Worm (Caenorhabditis elegans) whole organism, early embryonic: Measurements from ENCODE around the gene aqp-8.

Source experiments
- B0310.2 ChIP-seq: sonication (generic microtip); optimal IDR thresholded peaks from 2 replicates; lab custom pipeline; 2016; ENCODE audit warnings: mild to moderate bottlenecking, missing genetic modification characterization, missing compliant biosample characterization
- F13C5.2 ChIP-seq: sonication (generic microtip); optimal IDR thresholded peaks from 2 replicates; lab custom pipeline; 2017; ENCODE audit warnings: mild to moderate bottlenecking, missing genetic modification characterization, inconsistent platforms, missing compliant biosample characterization
- aly-1 ChIP-seq: sonication (generic microtip); optimal IDR thresholded peaks from 2 replicates; lab custom pipeline; 2016; ENCODE audit warnings: missing genetic modification characterization, missing compliant biosample characterization
- ama-1 ChIP-seq: fragments of 150-350 bp; optimal IDR thresholded peaks from 2 replicates; lab custom pipeline; 2014
- ceh-13 ChIP-seq: fragments of 200-800 bp; sonication (Bioruptor generic); optimal IDR thresholded peaks from 2 replicates; lab custom pipeline; 2018; ENCODE audit warnings: mild to moderate bottlenecking, missing genetic modification characterization, missing compliant biosample characterization
- ceh-36 ChIP-seq: sonication (generic microtip); optimal IDR thresholded peaks from 2 replicates; lab custom pipeline; 2016; ENCODE audit warnings: missing genetic modification characterization, inconsistent platforms, missing compliant biosample characterization
- ets-7 ChIP-seq: sonication (generic microtip); optimal IDR thresholded peaks from 2 replicates; lab custom pipeline; 2016; ENCODE audit warnings: missing genotype, missing genetic modification characterization, missing compliant biosample characterization
- flt-1 ChIP-seq: fragments of 200-800 bp; sonication (Bioruptor generic); IDR thresholded peaks from 2 replicates; pipeline ENCODE4 v1.3.6; 2022; ENCODE audit warnings: missing genetic modification characterization, missing compliant biosample characterization
- hmbx-1 ChIP-seq: sonication (generic microtip); optimal IDR thresholded peaks from 2 replicates; lab custom pipeline; 2016; ENCODE audit warnings: mild to moderate bottlenecking, missing genetic modification characterization, missing compliant biosample characterization
- hmg-4 ChIP-seq: fragments of 200-800 bp; sonication (Bioruptor generic); optimal IDR thresholded peaks from 2 replicates; lab custom pipeline; 2018; ENCODE audit warnings: mild to moderate bottlenecking, missing genetic modification characterization, missing compliant biosample characterization
- hnd-1 ChIP-seq: sonication (generic microtip); optimal IDR thresholded peaks from 2 replicates; lab custom pipeline; 2016; ENCODE audit warnings: missing genetic modification characterization, missing compliant biosample characterization
- pes-1 ChIP-seq: fragments of 200-800 bp; sonication (Bioruptor generic); IDR thresholded peaks from 2 replicates; pipeline ENCODE4 v1.3.6; 2022; ENCODE audit warnings: missing genetic modification reagents, missing genetic modification characterization, missing compliant biosample characterization
- scrt-1 ChIP-seq: fragments of 200-800 bp; sonication (Bioruptor generic); IDR thresholded peaks from 2 replicates; pipeline ENCODE4 v1.3.6; 2022; ENCODE audit warnings: missing genetic modification characterization, missing compliant biosample characterization
- sea-1 ChIP-seq: fragments of 200-800 bp; sonication (Bioruptor generic); conservative IDR thresholded peaks from 2 replicates; pipeline ENCODE4 v1.3.6; 2022; ENCODE audit warnings: missing genetic modification characterization, missing compliant biosample characterization
- tbx-11 ChIP-seq: fragments of 200-800 bp; sonication (Bioruptor generic); IDR thresholded peaks from 2 replicates; pipeline ENCODE4 v1.3.6; 2022; ENCODE audit warnings: missing genetic modification characterization, missing compliant biosample characterization
- tbx-37 ChIP-seq: fragments of 200-800 bp; sonication (Bioruptor generic); conservative IDR thresholded peaks from 2 replicates; pipeline ENCODE4 v1.3.6; 2022; ENCODE audit warnings: missing genetic modification reagents, missing genetic modification characterization, missing compliant biosample characterization
- tra-4 ChIP-seq: sonication (generic microtip); optimal IDR thresholded peaks from 2 replicates; lab custom pipeline; 2017; ENCODE audit warnings: missing genetic modification characterization, missing compliant biosample characterization

Gene aqp-8

ce11 chrX:4662964-4663684 lies 41.7 kb downstream of the aqp-8 start:
- TF ChIP-seq ceh-13 (GFP tag; lab: Kevin White, UChicago), result no peak
- no peak for TF ChIP-seq hnd-1 (tag; lab: Kevin White, UChicago)

DNA sequence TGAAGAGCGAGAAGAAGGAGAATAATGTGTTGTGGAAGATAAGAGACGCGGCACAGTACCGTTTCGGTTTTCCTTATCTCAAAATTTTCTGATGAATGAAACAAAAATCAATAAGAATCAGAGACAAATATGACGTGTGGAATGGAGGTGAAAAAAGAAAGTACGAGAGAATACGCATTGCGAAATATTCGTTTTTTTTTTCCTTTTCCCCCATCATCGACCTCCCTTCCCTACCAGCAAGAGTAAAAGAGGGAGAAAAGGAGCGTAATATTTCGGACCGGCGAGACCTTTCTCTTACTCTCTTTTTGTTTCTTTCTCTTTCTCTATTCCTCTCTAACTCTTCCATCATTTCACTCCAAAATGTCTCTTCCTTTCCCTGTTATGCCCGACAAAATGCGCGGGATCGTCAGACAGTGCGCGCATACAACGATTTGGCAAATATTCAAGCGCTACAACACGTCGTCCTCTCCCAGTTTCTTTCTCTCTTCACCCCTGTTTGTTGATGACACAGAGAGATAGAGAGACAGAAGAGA lies 42.4 kb downstream of the aqp-8 start:
- no peak for TF ChIP-seq ets-7 (tag; lab: Kevin White, UChicago)
- TF ChIP-seq hmbx-1 (tag; lab: Kevin White, UChicago), result no peak
- no peak for TF ChIP-seq tbx-11 (GFP tag; lab: Robert Waterston, UW)
- no peak for TF ChIP-seq hnd-1 (tag; lab: Kevin White, UChicago)
- TF ChIP-seq ceh-13 (GFP tag; lab: Kevin White, UChicago), result no peak
- TF ChIP-seq F13C5.2 (tag; lab: Kevin White, UChicago), result no peak
- TF ChIP-seq tra-4 (tag; lab: Kevin White, UChicago), result no peak

DNA sequence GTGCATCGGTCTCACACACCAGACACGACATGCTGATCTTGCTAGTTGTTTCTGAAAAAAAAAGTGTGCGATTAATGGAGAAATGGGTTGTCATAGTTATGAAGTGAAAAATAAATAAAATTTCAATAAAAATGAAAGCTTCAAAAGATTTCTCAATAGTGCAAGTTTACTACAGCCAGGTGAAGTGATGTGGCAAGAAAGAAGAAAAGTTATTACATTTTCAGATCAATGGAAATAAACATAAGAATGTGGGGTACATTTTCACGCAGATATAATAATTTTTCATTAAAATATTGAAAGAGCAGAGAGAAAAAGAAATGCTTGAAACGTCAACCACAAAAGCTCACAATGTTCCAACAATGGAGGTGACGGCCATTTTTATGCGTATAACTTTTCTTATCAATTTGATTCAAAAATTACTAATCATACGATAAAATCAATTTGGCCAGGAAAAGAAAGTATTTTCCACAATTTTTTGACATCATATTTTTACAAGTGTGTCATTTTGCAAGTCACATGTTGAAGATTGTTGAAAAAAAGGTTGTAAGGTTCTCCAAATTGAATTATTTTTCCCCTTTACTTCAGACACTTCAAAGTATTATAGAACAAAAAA lies 44.4 kb downstream of the aqp-8 start, which contains the start of gene nhr-45:
nhr-45 (minus strand) TSS at position 51 of the 613 bp plus-strand sequence.
- TF ChIP-seq ceh-13 (GFP tag; lab: Kevin White, UChicago) (no peak), B0310.2 (tag; lab: Kevin White, UChicago) (no peak), F13C5.2 (tag; lab: Kevin White, UChicago) (no peak)

DNA sequence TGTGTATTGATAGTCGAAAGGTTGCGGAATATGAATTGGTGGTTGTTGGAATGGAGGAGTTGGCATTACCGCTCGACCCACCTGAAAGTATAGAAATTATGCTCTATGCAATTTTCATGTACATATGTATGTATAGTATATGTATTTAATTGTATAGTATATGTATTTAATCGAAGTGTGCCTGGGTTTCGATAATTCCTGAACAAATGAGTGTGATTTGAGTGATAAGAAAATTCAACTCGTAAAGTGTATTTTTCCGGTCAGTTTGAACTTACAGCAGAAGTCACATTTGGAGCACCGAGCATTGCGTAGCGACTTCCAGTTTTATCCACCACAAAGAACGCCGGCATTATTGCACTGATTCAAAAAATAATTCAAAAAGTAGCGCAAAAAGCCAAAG lies 46.1 kb downstream of the aqp-8 start:
- TF ChIP-seq ceh-13 (GFP tag; lab: Kevin White, UChicago) (no peak), B0310.2 (tag; lab: Kevin White, UChicago) (no peak), ceh-36 (tag; lab: Kevin White, UChicago) (no peak)

- TF ChIP-seq tbx-37 (GFP tag; lab: Robert Waterston, UW) (no peak), hnd-1 (tag; lab: Kevin White, UChicago) (no peak), flt-1 (GFP tag; lab: Robert Waterston, UW) (no peak)
Measured at ce11 chrX:4658303-4658702, 46.5 kb downstream of the aqp-8 start.

DNA sequence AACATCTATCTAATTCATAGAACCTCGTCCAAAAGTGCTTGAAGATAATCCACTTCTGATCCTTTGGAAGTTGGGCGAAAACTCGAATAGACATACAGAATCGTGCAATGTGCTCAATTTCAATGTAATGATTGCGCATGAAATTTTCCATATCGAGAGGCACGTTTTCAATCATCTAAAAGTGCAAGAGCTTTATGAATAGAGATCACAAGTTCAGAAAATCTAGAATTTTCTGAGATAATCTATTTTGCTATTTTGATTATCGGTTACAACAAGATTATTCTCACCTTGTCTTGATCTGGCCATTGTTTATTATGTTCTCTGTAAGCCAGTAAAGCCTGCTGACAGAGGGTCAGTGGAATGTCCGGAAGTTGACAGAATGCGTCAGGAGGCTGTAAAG lies 47.2 kb downstream of the aqp-8 start:
- no peak for TF ChIP-seq aly-1 (tag; lab: Kevin White, UChicago)
- TF ChIP-seq hnd-1 (tag; lab: Kevin White, UChicago), result no peak
- no peak for TF ChIP-seq hmg-4 (GFP tag; lab: Kevin White, UChicago)
- TF ChIP-seq hmbx-1 (tag; lab: Kevin White, UChicago), result no peak
- TF ChIP-seq sea-1, result no peak
- no peak for TF ChIP-seq ets-7 (tag; lab: Kevin White, UChicago)
- TF ChIP-seq flt-1 (GFP tag; lab: Robert Waterston, UW), result no peak
- TF ChIP-seq ceh-13 (GFP tag; lab: Kevin White, UChicago), result no peak
- TF ChIP-seq F13C5.2 (tag; lab: Kevin White, UChicago), result no peak
- TF ChIP-seq tbx-11 (GFP tag; lab: Robert Waterston, UW), result no peak
- TF ChIP-seq ama-1, result no peak
- no peak for TF ChIP-seq scrt-1 (GFP tag; lab: Robert Waterston, UW)
- TF ChIP-seq pes-1, result no peak
- no peak for TF ChIP-seq tbx-37 (GFP tag; lab: Robert Waterston, UW)

DNA sequence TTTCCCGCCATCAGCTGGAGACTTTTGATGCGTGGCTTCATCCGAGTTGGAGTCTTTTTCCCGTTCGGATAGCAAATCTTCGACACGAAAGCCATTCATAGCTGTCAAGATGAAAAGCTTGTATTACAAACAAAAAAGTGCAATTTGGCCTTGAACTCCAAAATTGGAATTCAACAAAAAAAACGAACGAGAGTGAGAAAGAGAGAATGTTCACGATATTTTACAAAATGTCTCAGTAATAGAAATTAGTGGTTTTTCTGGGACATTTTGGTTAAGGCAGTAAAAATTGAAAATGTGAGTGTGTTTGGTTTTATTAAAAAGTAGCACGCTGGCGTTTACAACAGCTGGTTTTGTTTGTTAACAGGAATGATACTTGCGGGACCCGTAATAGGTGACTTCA lies 50.7 kb downstream of the aqp-8 start, which contains the start of gene ceh-1:
ceh-1 (minus strand) TSS at position 101 of the 400 bp plus-strand sequence.
- TF ChIP-seq aly-1 (tag; lab: Kevin White, UChicago) (no peak), pes-1 (no peak), hmg-4 (GFP tag; lab: Kevin White, UChicago) (no peak), tra-4 (tag; lab: Kevin White, UChicago) (no peak), ama-1 (no peak), hnd-1 (tag; lab: Kevin White, UChicago) (no peak), F13C5.2 (tag; lab: Kevin White, UChicago) (no peak), hmbx-1 (tag; lab: Kevin White, UChicago) (no peak), tbx-11 (GFP tag; lab: Robert Waterston, UW) (no peak), sea-1 (no peak), B0310.2 (tag; lab: Kevin White, UChicago) (no peak), ceh-36 (tag; lab: Kevin White, UChicago) (no peak), ets-7 (tag; lab: Kevin White, UChicago) (no peak), scrt-1 (GFP tag; lab: Robert Waterston, UW) (no peak), ceh-13 (GFP tag; lab: Kevin White, UChicago) (no peak)

DNA sequence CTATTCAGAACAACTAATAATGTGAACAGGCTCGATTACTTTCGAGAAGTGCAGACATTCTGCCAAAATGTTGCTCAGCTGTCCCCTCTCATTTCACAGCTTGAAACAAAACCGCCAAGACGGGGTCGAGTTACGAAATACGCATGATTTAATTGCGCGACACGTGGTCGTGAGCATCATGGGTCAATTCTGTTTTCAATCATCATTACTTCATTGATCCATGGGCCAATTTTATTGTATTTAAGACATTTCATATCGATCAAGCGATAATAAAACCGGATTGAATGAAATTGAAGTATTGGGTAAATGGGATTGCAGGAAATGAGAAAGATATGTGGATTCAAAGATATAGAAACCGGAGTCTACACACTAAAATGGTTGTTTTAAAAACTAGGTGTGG lies 51.8 kb downstream of the aqp-8 start:
- TF ChIP-seq tra-4 (tag; lab: Kevin White, UChicago), result no peak
- TF ChIP-seq F13C5.2 (tag; lab: Kevin White, UChicago), result no peak
- no peak for TF ChIP-seq aly-1 (tag; lab: Kevin White, UChicago)
- TF ChIP-seq scrt-1 (GFP tag; lab: Robert Waterston, UW), result no peak
- TF ChIP-seq hnd-1 (tag; lab: Kevin White, UChicago), result no peak
- no peak for TF ChIP-seq pes-1
- TF ChIP-seq hmbx-1 (tag; lab: Kevin White, UChicago), result no peak
- TF ChIP-seq tbx-11 (GFP tag; lab: Robert Waterston, UW), result no peak
- TF ChIP-seq ama-1, result no peak
- no peak for TF ChIP-seq B0310.2 (tag; lab: Kevin White, UChicago)
- no peak for TF ChIP-seq sea-1
- TF ChIP-seq ets-7 (tag; lab: Kevin White, UChicago), result no peak
